Worm (Caenorhabditis elegans) whole organism, L2 larva: ENCODE results near the gene Y68A4A.13.

Experiments
- C34F6.9 ChIP-seq: fragments of 150-350 bp; optimal IDR thresholded peaks from 2 replicates; lab custom pipeline; 2014; ENCODE audit warnings: missing biosample characterization, missing genetic modification characterization
- F13H6.1 ChIP-seq: sonication (generic microtip); optimal IDR thresholded peaks from 2 replicates; lab custom pipeline; 2016; ENCODE audit warnings: missing genetic modification characterization, missing compliant biosample characterization
- Y55F3AM.14 ChIP-seq: fragments of 200-800 bp; sonication (Bioruptor generic); optimal IDR thresholded peaks from 2 replicates; lab custom pipeline; 2018; ENCODE audit warnings: mild to moderate bottlenecking, missing genetic modification characterization, missing compliant biosample characterization
- ZK546.5 ChIP-seq: sonication (generic microtip); optimal IDR thresholded peaks from 2 replicates; lab custom pipeline; 2017; ENCODE audit warnings: missing biosample characterization, missing genetic modification characterization
- alr-1 ChIP-seq: fragments of 150-350 bp; optimal IDR thresholded peaks from 2 replicates; lab custom pipeline; 2014; ENCODE audit warnings: missing biosample characterization, missing genetic modification characterization
- ama-1 ChIP-seq: fragments of 150-350 bp; optimal IDR thresholded peaks from 2 replicates; lab custom pipeline; 2018; ENCODE audit warnings: inconsistent platforms
- ceh-82 ChIP-seq: fragments of 150-350 bp; optimal IDR thresholded peaks from 2 replicates; lab custom pipeline; 2014; ENCODE audit warnings: missing biosample characterization, missing genetic modification characterization
- dmd-4 ChIP-seq: sonication (generic microtip); optimal IDR thresholded peaks from 2 replicates; lab custom pipeline; 2017; ENCODE audit warnings: missing biosample characterization, missing genetic modification characterization
- egl-27 ChIP-seq: sonication (generic microtip); optimal IDR thresholded peaks from 3 replicates; lab custom pipeline; 2017; ENCODE audit warnings: missing biosample characterization, missing genetic modification reagents, missing genetic modification characterization
- elt-1 ChIP-seq: fragments of 150-350 bp; optimal IDR thresholded peaks from 2 replicates; lab custom pipeline; 2014; ENCODE audit warnings: missing biosample characterization, missing genetic modification characterization
- elt-3 ChIP-seq: sonication (generic microtip); optimal IDR thresholded peaks from 2 replicates; lab custom pipeline; 2017; ENCODE audit warnings: missing biosample characterization, missing genetic modification characterization
- fos-1 ChIP-seq: fragments of 150-350 bp; optimal IDR thresholded peaks from 2 replicates; lab custom pipeline; 2014; ENCODE audit warnings: missing biosample characterization, missing genetic modification characterization
- gmeb-1 ChIP-seq: fragments of 150-350 bp; optimal IDR thresholded peaks from 2 replicates; lab custom pipeline; 2014; ENCODE audit warnings: missing biosample characterization, missing genetic modification characterization
- lin-11 ChIP-seq: fragments of 150-350 bp; sonication (generic microtip); optimal IDR thresholded peaks from 2 replicates; lab custom pipeline; 2014; ENCODE audit warnings: missing biosample characterization, missing genetic modification characterization, inconsistent platforms, mixed read lengths
- lin-13 ChIP-seq: fragments of 150-350 bp; optimal IDR thresholded peaks from 2 replicates; lab custom pipeline; 2014; ENCODE audit warnings: missing biosample characterization, missing genetic modification reagents, missing genetic modification characterization
- lsy-2 ChIP-seq, 2 experiments: fragments of 150-350 bp in 1 of 2; sonication (generic microtip) in 1 of 2; optimal IDR thresholded peaks; 2 replicates each; lab custom pipeline; 2014 to 2017; ENCODE audit warnings: missing biosample characterization in 2 of 2, missing genetic modification characterization in 2 of 2
- mdl-1 ChIP-seq, 2 experiments: fragments of 150-350 bp in 1 of 2; sonication (generic microtip) in 1 of 2; optimal IDR thresholded peaks; 2 replicates each; lab custom pipeline; 2017; ENCODE audit warnings: missing biosample characterization in 2 of 2, missing genetic modification characterization in 2 of 2
- nhr-10 ChIP-seq: sonication (generic microtip); optimal IDR thresholded peaks from 2 replicates; lab custom pipeline; 2017; ENCODE audit warnings: missing biosample characterization, missing genetic modification characterization
- nhr-11 ChIP-seq: fragments of 150-350 bp; optimal IDR thresholded peaks from 2 replicates; lab custom pipeline; 2014; ENCODE audit warnings: missing biosample characterization, missing genetic modification characterization
- nhr-12 ChIP-seq: fragments of 150-350 bp; optimal IDR thresholded peaks from 2 replicates; lab custom pipeline; 2014; ENCODE audit warnings: missing biosample characterization, missing genetic modification characterization
- nhr-129 ChIP-seq: fragments of 150-350 bp; optimal IDR thresholded peaks from 2 replicates; lab custom pipeline; 2014; ENCODE audit warnings: missing biosample characterization, missing genetic modification characterization
- nhr-237 ChIP-seq: fragments of 150-350 bp; optimal IDR thresholded peaks from 2 replicates; lab custom pipeline; 2014; ENCODE audit warnings: missing biosample characterization, missing genetic modification characterization
- nhr-6 ChIP-seq: fragments of 150-350 bp; optimal IDR thresholded peaks from 2 replicates; lab custom pipeline; 2014; ENCODE audit warnings: missing biosample characterization, missing genetic modification characterization
- nhr-77 ChIP-seq: fragments of 150-350 bp; optimal IDR thresholded peaks from 2 replicates; lab custom pipeline; 2014; ENCODE audit warnings: missing biosample characterization, missing genetic modification characterization
- peb-1 ChIP-seq: fragments of 150-350 bp; optimal IDR thresholded peaks from 2 replicates; lab custom pipeline; 2014; ENCODE audit warnings: missing biosample characterization, missing genetic modification characterization
- sma-3 ChIP-seq: sonication (generic microtip); optimal IDR thresholded peaks from 2 replicates; lab custom pipeline; 2016; ENCODE audit warnings: missing genetic modification reagents, missing genetic modification characterization, missing compliant biosample characterization
- snpc-4 ChIP-seq: fragments of 150-350 bp; optimal IDR thresholded peaks from 2 replicates; lab custom pipeline; 2014; ENCODE audit warnings: missing biosample characterization, missing genetic modification characterization
- unc-39 ChIP-seq: fragments of 150-350 bp; optimal IDR thresholded peaks from 2 replicates; lab custom pipeline; 2014; ENCODE audit warnings: missing biosample characterization, missing genetic modification characterization
- zag-1 ChIP-seq: fragments of 150-350 bp; optimal IDR thresholded peaks from 2 replicates; lab custom pipeline; 2014; ENCODE audit warnings: missing biosample characterization, missing genetic modification characterization
- ztf-1 ChIP-seq: fragments of 200-800 bp; sonication (Bioruptor generic); conservative IDR thresholded peaks from 2 replicates; pipeline ENCODE4 v1.3.6; 2022; ENCODE audit warnings: missing genetic modification characterization, missing compliant biosample characterization
- ztf-11 ChIP-seq: sonication (generic microtip); optimal IDR thresholded peaks from 2 replicates; lab custom pipeline; 2017; ENCODE audit warnings: missing biosample characterization, missing genetic modification characterization
- ztf-4 ChIP-seq: fragments of 150-350 bp; optimal IDR thresholded peaks from 2 replicates; lab custom pipeline; 2014; ENCODE audit warnings: missing biosample characterization, missing genetic modification characterization

Y68A4A.13 gene

ce11 chrV:17211989-17212731 is 4.2 kb upstream of the Y68A4A.13 start, which contains the start of gene srh-236:
Gene srh-236 (minus strand): TSS chrV:17212039.
- TF ChIP-seq nhr-11 (tag; lab: Kevin White, UChicago): no peak
- TF ChIP-seq lsy-2 (tag; optimal IDR thresholded peaks at IDR 0.05; lab: Kevin White, UChicago): no peak
- TF ChIP-seq ztf-4 (tag; lab: Kevin White, UChicago): no peak
- TF ChIP-seq alr-1 (tag; lab: Kevin White, UChicago): no peak
- no peak for TF ChIP-seq ztf-11 (tag; lab: Kevin White, UChicago)
- no peak for TF ChIP-seq snpc-4 (tag; lab: Kevin White, UChicago)
- TF ChIP-seq elt-1 (tag; lab: Kevin White, UChicago): no peak
- no peak for TF ChIP-seq ZK546.5 (tag; lab: Kevin White, UChicago)
- TF ChIP-seq nhr-12 (tag; lab: Kevin White, UChicago): no peak
- TF ChIP-seq egl-27 (tag; lab: Kevin White, UChicago): no peak
- no peak for TF ChIP-seq dmd-4 (tag; lab: Kevin White, UChicago)
- no peak for TF ChIP-seq lin-11 (tag; lab: Kevin White, UChicago)
- TF ChIP-seq nhr-77 (tag; lab: Kevin White, UChicago): no peak
- TF ChIP-seq ztf-1 (GFP tag; lab: Robert Waterston, UW): no peak
- TF ChIP-seq F13H6.1 (tag; lab: Kevin White, UChicago): no peak
- no peak for TF ChIP-seq nhr-6 (tag; lab: Kevin White, UChicago)
- no peak for TF ChIP-seq C34F6.9 (tag; lab: Kevin White, UChicago)
- TF ChIP-seq mdl-1 (tag; optimal IDR thresholded peaks at IDR 0.05; lab: Kevin White, UChicago): no peak
- TF ChIP-seq lin-13 (GFP tag; lab: Kevin White, UChicago): no peak

- no peak for TF ChIP-seq lin-11 (tag; lab: Kevin White, UChicago)
- no peak for TF ChIP-seq Y55F3AM.14 (GFP tag; lab: Kevin White, UChicago)
- no peak for TF ChIP-seq elt-3 (tag; lab: Kevin White, UChicago)
- TF ChIP-seq alr-1 (tag; lab: Kevin White, UChicago): no peak
- TF ChIP-seq ama-1: no peak
Measured at ce11 chrV:17206469-17206868, 1.5 kb downstream of the Y68A4A.13 start.

- no peak for TF ChIP-seq ztf-11 (tag; lab: Kevin White, UChicago)
- TF ChIP-seq lin-13 (GFP tag; lab: Kevin White, UChicago): no peak
- TF ChIP-seq fos-1 (tag; lab: Kevin White, UChicago): no peak
- no peak for TF ChIP-seq C34F6.9 (tag; lab: Kevin White, UChicago)
- TF ChIP-seq dmd-4 (tag; lab: Kevin White, UChicago): no peak
- no peak for TF ChIP-seq nhr-129
Measured at ce11 chrV:17201847-17202246, 6.1 kb downstream of the Y68A4A.13 start, which contains the start of gene Y68A4A.10. Gene Y68A4A.10 (plus strand): TSS chrV:17202147.

ce11 chrV:17198926-17199325 is 9.0 kb downstream of the Y68A4A.13 start, which contains the start of gene srz-96:
Gene srz-96 (plus strand): TSS chrV:17199226.
- no peak for TF ChIP-seq lsy-2 (tag; optimal IDR thresholded peaks at IDR 0.05; lab: Kevin White, UChicago)
- no peak for TF ChIP-seq peb-1 (tag; lab: Kevin White, UChicago)
- no peak for TF ChIP-seq unc-39
- TF ChIP-seq snpc-4 (tag; lab: Kevin White, UChicago): no peak
- TF ChIP-seq sma-3: no peak
- TF ChIP-seq gmeb-1 (tag; lab: Kevin White, UChicago): no peak
- no peak for TF ChIP-seq nhr-77 (tag; lab: Kevin White, UChicago)
- TF ChIP-seq nhr-10 (tag; lab: Kevin White, UChicago): no peak
- no peak for TF ChIP-seq nhr-12 (tag; lab: Kevin White, UChicago)
- no peak for TF ChIP-seq alr-1 (tag; lab: Kevin White, UChicago)
- TF ChIP-seq ztf-11 (tag; lab: Kevin White, UChicago): no peak
- no peak for TF ChIP-seq nhr-237 (tag; lab: Kevin White, UChicago)
- no peak for TF ChIP-seq elt-1 (tag; lab: Kevin White, UChicago)
- no peak for TF ChIP-seq lin-11 (tag; lab: Kevin White, UChicago)
- no peak for TF ChIP-seq mdl-1 (tag; optimal IDR thresholded peaks at IDR 0.05; lab: Kevin White, UChicago)
- no peak for TF ChIP-seq zag-1 (tag; lab: Kevin White, UChicago)
- no peak for TF ChIP-seq ceh-82 (tag; lab: Kevin White, UChicago)
- TF ChIP-seq, all 48 proteins: peak for 0

ce11 chrV:17192238-17192637 is 15.7 kb downstream of the Y68A4A.13 start, which contains the start of gene srz-47:
Gene srz-47 (minus strand): TSS chrV:17192338.
- no peak for TF ChIP-seq zag-1 (tag; lab: Kevin White, UChicago)
- TF ChIP-seq, all 48 proteins: peak for 0
